Fruit fly (Drosophila melanogaster): ENCODE measurements around the gene MED19.

DNA sequence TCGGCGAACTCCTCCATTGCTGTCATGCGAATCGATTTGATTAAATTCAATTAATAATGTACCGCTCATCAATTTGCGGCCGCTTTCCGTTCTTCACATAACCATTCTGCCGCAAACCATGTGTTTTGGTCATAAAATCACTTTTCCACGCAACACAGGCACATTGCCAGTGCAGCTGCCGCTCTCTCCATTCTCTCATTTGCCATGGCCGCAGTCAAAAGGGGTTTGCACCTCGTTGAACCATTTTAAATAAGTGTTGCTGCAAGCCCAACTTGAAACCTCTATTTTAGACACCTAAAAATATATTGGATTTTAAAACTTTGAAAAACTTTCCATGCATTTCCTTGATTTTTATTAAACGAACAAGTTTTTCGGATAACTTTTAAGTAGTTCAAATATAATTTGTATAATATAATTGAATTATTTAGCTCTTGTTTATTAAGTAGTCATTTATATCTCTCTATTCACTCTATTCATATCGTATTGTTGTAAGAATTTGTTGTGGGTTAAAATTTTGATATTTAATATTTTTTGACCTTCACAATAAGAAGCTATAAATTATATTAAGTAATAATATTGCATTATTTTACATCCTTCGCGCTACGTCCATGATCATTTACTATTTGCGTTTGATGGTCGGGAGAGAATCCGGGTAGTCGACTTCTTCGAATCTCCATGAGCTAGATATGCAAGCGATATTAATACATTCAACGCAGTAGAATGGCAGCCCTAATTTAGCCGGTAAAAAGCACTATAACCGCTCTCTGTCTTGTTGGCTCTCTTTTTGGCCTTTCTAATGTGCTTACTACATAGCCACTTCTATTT, 10.6 kb upstream of the MED19 start, which contains the start of gene CG5535:
- TF ChIP-seq CG5204 (GFP tag; optimal IDR thresholded peaks at IDR 0.05) (peak; percentile 54), pad (GFP tag; optimal IDR thresholded peaks at IDR 0.05) (peak; percentile 73)
